Worm (Caenorhabditis elegans): ENCODE results near the gene clec-70.

- TF ChIP-seq sea-1 (GFP tag; conservative IDR thresholded peaks at IDR 0.05), result no peak
- TF ChIP-seq B0310.2 (tag; optimal IDR thresholded peaks at IDR 0.05), result no peak
- no peak for TF ChIP-seq ceh-13 (GFP tag; optimal IDR thresholded peaks at IDR 0.05)
- TF ChIP-seq flt-1 (GFP tag; IDR thresholded peaks at IDR 0.05), result no peak
- no peak for TF ChIP-seq pes-1 (GFP tag; IDR thresholded peaks at IDR 0.05)
- TF ChIP-seq ama-1 (optimal IDR thresholded peaks at IDR 0.05), result no peak
- TF ChIP-seq tra-4 (tag; optimal IDR thresholded peaks at IDR 0.05), result no peak
- TF ChIP-seq hmbx-1 (tag; optimal IDR thresholded peaks at IDR 0.05), result no peak
- no peak for TF ChIP-seq F13C5.2 (tag; optimal IDR thresholded peaks at IDR 0.05)
- no peak for TF ChIP-seq hmg-4 (GFP tag; optimal IDR thresholded peaks at IDR 0.05)
- TF ChIP-seq ets-7 (tag; optimal IDR thresholded peaks at IDR 0.05), result no peak
- TF ChIP-seq tbx-11 (GFP tag; IDR thresholded peaks at IDR 0.05), result no peak
- TF ChIP-seq aly-1 (tag; optimal IDR thresholded peaks at IDR 0.05), result no peak
Measured at ce11 chrIV:3918160-3918559, 14.3 kb upstream of the clec-70 start, which contains the start of gene F56D6.23.
